Worm (Caenorhabditis elegans) whole organism, mixed stage, embryonic: ENCODE data around the gene Y66D12A.10.

Experiments
- M03D4.4 ChIP-seq: sonication (generic microtip); optimal IDR thresholded peaks from 2 replicates; lab custom pipeline; 2017; ENCODE audit warnings: mild to moderate bottlenecking, missing genetic modification characterization, missing compliant biosample characterization
- bed-3 ChIP-seq: fragments of 200-800 bp; sonication (Bioruptor generic); optimal IDR thresholded peaks from 3 replicates; lab custom pipeline; 2018; ENCODE audit warnings: mild to moderate bottlenecking, missing genetic modification characterization, moderate library complexity, missing compliant biosample characterization
- ceh-39 ChIP-seq: fragments of 150-350 bp; optimal IDR thresholded peaks from 2 replicates; lab custom pipeline; 2014; ENCODE audit warnings: missing biosample characterization, missing genetic modification characterization
- ceh-43 ChIP-seq: fragments of 200-800 bp; sonication (Bioruptor generic); optimal IDR thresholded peaks from 2 replicates; lab custom pipeline; 2018; ENCODE audit warnings: mild to moderate bottlenecking, missing genetic modification characterization, moderate library complexity, missing compliant biosample characterization
- ceh-83 ChIP-seq: fragments of 200-800 bp; sonication (Bioruptor generic); optimal IDR thresholded peaks from 2 replicates; lab custom pipeline; 2018; ENCODE audit warnings: mild to moderate bottlenecking, missing genetic modification characterization, missing compliant biosample characterization
- ces-1 ChIP-seq: fragments of 150-350 bp; optimal IDR thresholded peaks from 2 replicates; lab custom pipeline; 2014; ENCODE audit warnings: missing biosample characterization, missing genetic modification reagents, missing genetic modification characterization
- cnd-1 ChIP-seq: fragments of 200-800 bp; sonication (Bioruptor generic); optimal IDR thresholded peaks from 2 replicates; lab custom pipeline; 2018; ENCODE audit warnings: mild to moderate bottlenecking, missing genetic modification characterization, missing compliant biosample characterization
- elt-1 ChIP-seq: sonication (generic microtip); optimal IDR thresholded peaks from 2 replicates; lab custom pipeline; 2017; ENCODE audit warnings: missing genetic modification characterization, mild to moderate bottlenecking, missing compliant biosample characterization, antibody characterized with exemption, moderate library complexity, borderline replicate concordance; ENCODE audit not compliant: insufficient read depth
- elt-3 ChIP-seq: fragments of 150-350 bp; optimal IDR thresholded peaks from 2 replicates; lab custom pipeline; 2014; ENCODE audit warnings: missing biosample characterization, missing genetic modification characterization
- flh-1 ChIP-seq: fragments of 200-800 bp; sonication (Bioruptor generic); optimal IDR thresholded peaks from 2 replicates; lab custom pipeline; 2018; ENCODE audit warnings: mild to moderate bottlenecking, missing genetic modification characterization, moderate library complexity, missing compliant biosample characterization
- ham-2 ChIP-seq: fragments of 200-800 bp; sonication (Bioruptor generic); optimal IDR thresholded peaks from 2 replicates; lab custom pipeline; 2018; ENCODE audit warnings: mild to moderate bottlenecking, missing genetic modification characterization, missing compliant biosample characterization
- hlh-1 ChIP-seq: fragments of 150-350 bp; optimal IDR thresholded peaks from 2 replicates; lab custom pipeline; 2014; ENCODE audit warnings: missing biosample characterization, missing genetic modification reagents, missing genetic modification characterization
- lin-32 ChIP-seq: fragments of 200-800 bp; sonication (Bioruptor generic); optimal IDR thresholded peaks from 2 replicates; lab custom pipeline; 2018; ENCODE audit warnings: mild to moderate bottlenecking, missing genetic modification characterization, missing compliant biosample characterization
- lsy-2 ChIP-seq: fragments of 150-350 bp; optimal IDR thresholded peaks from 2 replicates; lab custom pipeline; 2014; ENCODE audit warnings: missing biosample characterization, missing genetic modification characterization
- mab-5 ChIP-seq: fragments of 150-350 bp; optimal IDR thresholded peaks from 2 replicates; lab custom pipeline; 2014; ENCODE audit warnings: missing biosample characterization, missing genetic modification characterization
- mep-1 ChIP-seq: fragments of 150-350 bp; optimal IDR thresholded peaks from 2 replicates; lab custom pipeline; 2017; ENCODE audit warnings: missing biosample characterization, missing genetic modification reagents, missing genetic modification characterization, inconsistent platforms
- mls-2 ChIP-seq: sonication (generic microtip); optimal IDR thresholded peaks from 2 replicates; lab custom pipeline; 2016; ENCODE audit warnings: mild to moderate bottlenecking, missing genetic modification characterization, moderate library complexity, missing compliant biosample characterization
- nhr-12 ChIP-seq: fragments of 150-350 bp; optimal IDR thresholded peaks from 2 replicates; lab custom pipeline; 2014; ENCODE audit warnings: missing biosample characterization, missing genetic modification characterization
- nhr-2 ChIP-seq: fragments of 150-350 bp; optimal IDR thresholded peaks from 2 replicates; lab custom pipeline; 2014; ENCODE audit warnings: missing biosample characterization, missing genetic modification characterization
- nhr-237 ChIP-seq: fragments of 150-350 bp; optimal IDR thresholded peaks from 2 replicates; lab custom pipeline; 2014; ENCODE audit warnings: missing biosample characterization, missing genetic modification characterization
- nhr-28 ChIP-seq: fragments of 150-350 bp; optimal IDR thresholded peaks from 2 replicates; lab custom pipeline; 2014; ENCODE audit warnings: missing biosample characterization, missing genetic modification characterization
- nhr-76 ChIP-seq: sonication (generic microtip); optimal IDR thresholded peaks from 2 replicates; lab custom pipeline; 2017; ENCODE audit warnings: missing biosample characterization, missing genetic modification characterization
- pha-4 ChIP-seq: fragments of 150-350 bp; optimal IDR thresholded peaks from 2 replicates; lab custom pipeline; 2018; ENCODE audit warnings: missing biosample characterization, missing genetic modification reagents, missing genetic modification characterization
- sem-2 ChIP-seq: fragments of 200-800 bp; sonication (Bioruptor generic); optimal IDR thresholded peaks from 2 replicates; lab custom pipeline; 2018; ENCODE audit warnings: mild to moderate bottlenecking, missing genetic modification characterization, missing compliant biosample characterization
- snpc-4 ChIP-seq: fragments of 150-350 bp; optimal IDR thresholded peaks from 2 replicates; lab custom pipeline; 2014; ENCODE audit warnings: missing biosample characterization, missing genetic modification characterization
- sptf-1 ChIP-seq: sonication (generic microtip); optimal IDR thresholded peaks from 2 replicates; lab custom pipeline; 2017; ENCODE audit warnings: mild to moderate bottlenecking, missing genetic modification characterization, moderate library complexity, missing compliant biosample characterization
- tbx-8 ChIP-seq: fragments of 200-800 bp; sonication (Bioruptor generic); optimal IDR thresholded peaks from 2 replicates; lab custom pipeline; 2018; ENCODE audit warnings: mild to moderate bottlenecking, missing genetic modification characterization, moderate library complexity, missing compliant biosample characterization
- unc-120 ChIP-seq: sonication (generic microtip); optimal IDR thresholded peaks from 2 replicates; lab custom pipeline; 2017; ENCODE audit warnings: missing genetic modification characterization, missing compliant biosample characterization; ENCODE audit not compliant: poor library complexity, severe bottlenecking
- unc-39 ChIP-seq: fragments of 150-350 bp; optimal IDR thresholded peaks from 2 replicates; lab custom pipeline; 2014; ENCODE audit warnings: missing biosample characterization, missing genetic modification characterization
- unc-62 ChIP-seq: fragments of 150-350 bp; optimal IDR thresholded peaks from 2 replicates; lab custom pipeline; 2014; ENCODE audit warnings: missing biosample characterization, missing genetic modification reagents, missing genetic modification characterization
- zip-8 ChIP-seq: fragments of 150-350 bp; optimal IDR thresholded peaks from 2 replicates; lab custom pipeline; 2014; ENCODE audit warnings: missing biosample characterization, missing genetic modification characterization
- ztf-11 ChIP-seq: fragments of 150-350 bp; optimal IDR thresholded peaks from 2 replicates; lab custom pipeline; 2014; ENCODE audit warnings: missing biosample characterization, missing genetic modification characterization

The Y66D12A.10 gene

ce11 chrIII:11559677-11560076 is 6.0 kb upstream of the Y66D12A.10 start:
- no peak for TF ChIP-seq tbx-8
- TF ChIP-seq lin-32 = no peak
- no peak for TF ChIP-seq zip-8 (tag; lab: Kevin White, UChicago)
- TF ChIP-seq nhr-28 = no peak
- no peak for TF ChIP-seq nhr-76 (tag; lab: Kevin White, UChicago)
- TF ChIP-seq lsy-2 (tag; lab: Kevin White, UChicago) = no peak
- TF ChIP-seq nhr-12 (tag; lab: Kevin White, UChicago) = no peak
- TF ChIP-seq elt-3 = no peak
- no peak for TF ChIP-seq elt-1
- TF ChIP-seq ztf-11 (tag; lab: Kevin White, UChicago) = no peak
- TF ChIP-seq pha-4 (tag; lab: Kevin White, UChicago) = no peak
- no peak for TF ChIP-seq ceh-43 (GFP tag; lab: Kevin White, UChicago)
- no peak for TF ChIP-seq sem-2 (GFP tag; lab: Kevin White, UChicago)

ce11 chrIII:11560504-11561202 is 5.0 kb upstream of the Y66D12A.10 start, which contains the start of gene ztf-29:
Gene ztf-29, plus strand, starts transcription at chrIII:11561152.
- TF ChIP-seq sem-2 (GFP tag; lab: Kevin White, UChicago) (peak; percentile 28), ham-2 (GFP tag; lab: Kevin White, UChicago) (peak; percentile 49), sptf-1 (no peak), ceh-39 (tag; lab: Kevin White, UChicago) (no peak), cnd-1 (tag; lab: Kevin White, UChicago) (no peak), elt-1 (peak; percentile 70), bed-3 (GFP tag; lab: Kevin White, UChicago) (no peak), mab-5 (tag; lab: Kevin White, UChicago) (no peak), snpc-4 (no peak), ces-1 (GFP tag; lab: Kevin White, UChicago) (no peak), pha-4 (tag; lab: Kevin White, UChicago) (no peak), lin-32 (no peak), lsy-2 (tag; lab: Kevin White, UChicago) (no peak), nhr-2 (tag; lab: Kevin White, UChicago) (no peak), unc-39 (tag; lab: Kevin White, UChicago) (no peak), mep-1 (tag; lab: Kevin White, UChicago) (no peak)

DNA sequence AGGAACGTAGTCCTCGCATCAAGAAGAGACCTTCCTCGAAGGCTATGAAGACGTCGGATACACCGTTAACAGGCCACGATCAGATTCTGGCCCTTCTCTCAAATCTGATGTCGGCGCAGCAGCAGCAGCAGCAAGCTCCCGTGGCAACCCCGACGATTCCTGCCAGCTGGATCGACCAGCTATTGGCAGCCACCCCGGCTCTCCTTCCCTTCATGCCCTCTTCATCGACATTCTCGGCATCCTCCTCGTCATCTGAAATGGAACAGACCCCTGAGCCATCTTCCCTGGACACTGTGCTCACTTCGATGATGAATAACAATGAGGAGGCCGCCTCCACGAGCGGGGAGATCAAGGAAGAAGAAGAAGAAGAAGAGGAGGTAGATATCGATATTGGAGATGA is 4.1 kb upstream of the Y66D12A.10 start:
- no peak for TF ChIP-seq lin-32
- no peak for TF ChIP-seq unc-62 (GFP tag; lab: Kevin White, UChicago)
- TF ChIP-seq ces-1 (GFP tag; lab: Kevin White, UChicago) = no peak
- TF ChIP-seq mab-5 (tag; lab: Kevin White, UChicago) = no peak
- TF ChIP-seq bed-3 (GFP tag; lab: Kevin White, UChicago) = no peak

DNA sequence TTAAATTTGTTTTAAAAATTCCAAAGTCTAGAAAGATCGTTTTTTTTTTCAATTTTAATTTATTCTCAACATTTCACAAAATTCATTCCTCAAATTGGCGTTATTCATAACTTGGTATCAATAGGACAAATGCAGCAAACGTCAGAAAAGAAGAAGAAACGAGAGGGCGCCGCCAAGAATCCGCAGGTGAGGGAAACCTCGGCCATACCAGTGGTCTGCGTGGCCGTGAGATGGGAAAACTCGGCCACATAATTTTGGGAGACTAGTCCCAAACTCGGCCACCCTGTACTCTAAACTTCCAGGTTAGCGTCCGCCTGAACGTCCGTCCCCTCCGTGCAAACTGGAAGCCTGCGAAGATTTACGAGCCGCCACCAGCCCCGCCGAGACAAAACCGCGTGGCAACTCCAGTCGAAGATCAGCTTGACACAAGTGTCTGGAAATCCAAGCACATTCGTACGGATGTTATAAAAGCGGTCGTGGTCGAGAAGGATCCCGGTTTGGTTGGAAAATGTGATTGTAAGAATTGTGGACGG is 2.2 kb upstream of the Y66D12A.10 start, which contains the start of gene Y66D12A.11:
Gene Y66D12A.11, plus strand, starts transcription at position 51 of the 533 bp plus-strand sequence.
- no peak for TF ChIP-seq nhr-28
- no peak for TF ChIP-seq ceh-83
- TF ChIP-seq sptf-1 = no peak
- no peak for TF ChIP-seq pha-4 (tag; lab: Kevin White, UChicago)
- no peak for TF ChIP-seq unc-62 (GFP tag; lab: Kevin White, UChicago)
- TF ChIP-seq lsy-2 (tag; lab: Kevin White, UChicago) = no peak
- no peak for TF ChIP-seq nhr-2 (tag; lab: Kevin White, UChicago)
- no peak for TF ChIP-seq nhr-237 (tag; lab: Kevin White, UChicago)
- no peak for TF ChIP-seq mab-5 (tag; lab: Kevin White, UChicago)
- no peak for TF ChIP-seq elt-1
- no peak for TF ChIP-seq cnd-1 (tag; lab: Kevin White, UChicago)
- TF ChIP-seq M03D4.4 (tag; lab: Kevin White, UChicago) = no peak
- TF ChIP-seq ztf-11 (tag; lab: Kevin White, UChicago) = no peak

DNA sequence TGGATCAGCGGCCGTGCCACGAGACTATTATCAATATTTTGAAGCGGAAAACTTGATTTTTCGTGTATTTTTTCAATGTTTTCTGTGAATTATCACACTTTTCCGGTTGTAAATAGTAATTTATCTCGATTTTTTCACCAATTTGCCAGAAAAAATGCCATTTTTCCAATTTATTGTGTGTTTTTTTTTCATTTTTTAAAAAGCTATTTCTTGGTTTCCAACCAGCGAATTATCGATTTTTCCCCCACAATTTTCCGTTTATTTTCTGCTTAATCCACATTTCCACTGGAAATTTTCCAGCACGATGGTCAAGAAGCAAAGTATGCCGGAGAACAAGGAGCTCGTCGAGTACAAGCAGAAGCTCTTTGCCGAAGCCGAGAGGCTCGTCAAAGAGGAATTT is 2.2 kb downstream of the Y66D12A.10 start, which contains the start of gene psme-3:
Gene psme-3, plus strand, starts transcription at position 301 of the 400 bp plus-strand sequence.
- TF ChIP-seq ceh-39 (tag; lab: Kevin White, UChicago) (no peak), nhr-12 (tag; lab: Kevin White, UChicago) (no peak), unc-39 (tag; lab: Kevin White, UChicago) (no peak), sptf-1 (no peak), hlh-1 (tag; lab: Kevin White, UChicago) (no peak), mab-5 (tag; lab: Kevin White, UChicago) (no peak), flh-1 (GFP tag; lab: Kevin White, UChicago) (no peak), lin-32 (no peak), mls-2 (tag; lab: Kevin White, UChicago) (no peak), mep-1 (tag; lab: Kevin White, UChicago) (no peak), bed-3 (GFP tag; lab: Kevin White, UChicago) (no peak), unc-120 (tag; lab: Kevin White, UChicago) (no peak), pha-4 (tag; lab: Kevin White, UChicago) (no peak), ham-2 (GFP tag; lab: Kevin White, UChicago) (no peak)
